Worm (Caenorhabditis elegans) whole organism, young adult: ENCODE measurements around the gene lin-31.
A peak's percentile ranks its signal among the peaks of the same experiment; 100 is the strongest.

Experiments used
- lag-1 ChIP-seq: fragments of 200-800 bp; sonication (Bioruptor generic); IDR thresholded peaks from 2 replicates; pipeline ENCODE4 v1.3.6; 2022; ENCODE audit warnings: missing genetic modification reagents, missing genetic modification characterization, missing compliant biosample characterization
- pha-4 ChIP-seq: fragments of 150-350 bp; sonication (generic microtip); optimal IDR thresholded peaks from 2 replicates; lab custom pipeline; 2014; ENCODE audit warnings: missing biosample characterization, missing genetic modification reagents, missing genetic modification characterization
- repo-1 ChIP-seq: sonication (generic microtip); optimal IDR thresholded peaks from 2 replicates; lab custom pipeline; 2017; ENCODE audit warnings: mild to moderate bottlenecking, missing genetic modification characterization, missing compliant biosample characterization
- snpc-4 ChIP-seq, 5 experiments: fragments of 150-350 bp in 1 of 5; sonication (generic microtip) in 4 of 5; optimal IDR thresholded peaks; 2 replicates each; lab custom pipeline; 2014 to 2018; ENCODE audit warnings: missing genetic modification characterization in 5 of 5, missing biosample characterization in 3 of 5, antibody characterized with exemption in 2 of 5, mild to moderate bottlenecking in 2 of 5, missing compliant biosample characterization in 2 of 5, missing genotype in 2 of 5, moderate library complexity in 2 of 5, missing genetic modification reagents in 1 of 5
- unc-130 ChIP-seq: sonication (generic microtip); optimal IDR thresholded peaks from 2 replicates; lab custom pipeline; 2016; ENCODE audit warnings: missing genetic modification reagents, missing genetic modification characterization, missing compliant biosample characterization

- TF ChIP-seq snpc-4 (GFP tag; optimal IDR thresholded peaks at IDR 0.05; lab: Kevin White, UChicago) (no peak), snpc-4 (tag; optimal IDR thresholded peaks at IDR 0.05; lab: Kevin White, UChicago) (peak in 3 of 4 experiments; percentile 24 to 48 (median 27)), pha-4 (tag; lab: Kevin White, UChicago) (peak; percentile 50), repo-1 (no peak), lag-1 (GFP tag; lab: Robert Waterston, UW) (no peak), unc-130 (no peak)
Measured at ce11 chrII:3958673-3959299, 23.6 kb upstream of the lin-31 start.
